Fruit fly (Drosophila melanogaster) whole organism, prepupa: Measurements from ENCODE around the gene CG18088.

ENCODE experiments used
- Blimp-1 ChIP-seq: fragments of 200-800 bp; sonication (Bioruptor generic); optimal IDR thresholded peaks from 3 replicates; lab custom pipeline; 2017; ENCODE audit warnings: missing biosample characterization, missing genetic modification characterization, mild to moderate bottlenecking, moderate library complexity, missing genetic modification reagents
- CG10669 ChIP-seq: fragments of 200-800 bp; sonication (Bioruptor generic); optimal IDR thresholded peaks from 3 replicates; lab custom pipeline; 2018; ENCODE audit warnings: missing biosample characterization, mild to moderate bottlenecking, missing genetic modification characterization, moderate library complexity
- CG11294 ChIP-seq: fragments of 200-800 bp; sonication (Bioruptor generic); IDR thresholded peaks from 2 replicates; pipeline ENCODE4 v1.3.6; 2022; ENCODE audit warnings: missing biosample characterization, missing genetic modification characterization
- CG11762 ChIP-seq: fragments of 200-800 bp; sonication (Bioruptor generic); optimal IDR thresholded peaks from 3 replicates; lab custom pipeline; 2016; ENCODE audit warnings: missing biosample characterization, missing genetic modification characterization; ENCODE audit not compliant: insufficient read depth
- CG11902 ChIP-seq: fragments of 200-800 bp; sonication (Bioruptor generic); optimal IDR thresholded peaks from 3 replicates; lab custom pipeline; 2016; ENCODE audit warnings: missing biosample characterization, missing genetic modification characterization
- CG15336 ChIP-seq: fragments of 200-800 bp; sonication (Bioruptor generic); IDR thresholded peaks from 2 replicates; pipeline ENCODE4 v1.3.6; 2022; ENCODE audit warnings: missing biosample characterization, missing genetic modification characterization
- CG1621 ChIP-seq: fragments of 200-800 bp; sonication (Bioruptor generic); optimal IDR thresholded peaks from 3 replicates; lab custom pipeline; 2018; ENCODE audit warnings: missing biosample characterization, mild to moderate bottlenecking, missing genetic modification characterization
- CG3032 ChIP-seq: fragments of 200-800 bp; optimal IDR thresholded peaks from 2 replicates; lab custom pipeline; 2019; ENCODE audit warnings: missing biosample characterization, mild to moderate bottlenecking, missing genetic modification characterization, moderate library complexity
- CG31627 ChIP-seq: fragments of 200-800 bp; sonication (Bioruptor generic); optimal IDR thresholded peaks from 3 replicates; lab custom pipeline; 2016; ENCODE audit warnings: missing biosample characterization, missing genetic modification characterization
- CG3919 ChIP-seq: fragments of 200-800 bp; sonication (Bioruptor generic); optimal IDR thresholded peaks from 3 replicates; lab custom pipeline; 2016; ENCODE audit warnings: missing biosample characterization, missing genetic modification characterization
- CG4318 ChIP-seq: fragments of 200-800 bp; sonication (Bioruptor generic); optimal IDR thresholded peaks from 3 replicates; lab custom pipeline; 2017; ENCODE audit warnings: missing biosample characterization, mild to moderate bottlenecking, missing genetic modification characterization
- CG6163 ChIP-seq: fragments of 200-800 bp; sonication (Bioruptor generic); IDR thresholded peaks from 3 replicates; pipeline ENCODE4 v1.3.6; 2022; ENCODE audit warnings: missing biosample characterization, missing genetic modification characterization
- CG6276 ChIP-seq: fragments of 200-800 bp; sonication (Bioruptor generic); optimal IDR thresholded peaks from 2 replicates; lab custom pipeline; 2017; ENCODE audit warnings: missing biosample characterization, mild to moderate bottlenecking, missing genetic modification characterization
- CG6792 ChIP-seq: fragments of 200-800 bp; sonication (Bioruptor generic); optimal IDR thresholded peaks from 3 replicates; lab custom pipeline; 2016; ENCODE audit warnings: missing biosample characterization, missing genetic modification characterization
- CG6808 ChIP-seq: fragments of 200-800 bp; sonication (Bioruptor generic); optimal IDR thresholded peaks from 3 replicates; lab custom pipeline; 2017; ENCODE audit warnings: missing biosample characterization, missing genetic modification characterization, mild to moderate bottlenecking, moderate library complexity, missing genetic modification reagents
- CG6854 ChIP-seq: fragments of 200-800 bp; sonication (Bioruptor generic); optimal IDR thresholded peaks from 2 replicates; lab custom pipeline; 2017; ENCODE audit warnings: missing biosample characterization, mild to moderate bottlenecking, missing genetic modification characterization
- CG8119 ChIP-seq: fragments of 200-800 bp; sonication (Bioruptor generic); IDR thresholded peaks from 3 replicates; pipeline ENCODE4 v1.3.6; 2022; ENCODE audit warnings: missing biosample characterization, missing genetic modification characterization
- CG9139 ChIP-seq: fragments of 200-800 bp; sonication (Bioruptor generic); optimal IDR thresholded peaks from 3 replicates; lab custom pipeline; 2017; ENCODE audit warnings: missing biosample characterization, mild to moderate bottlenecking, missing genetic modification characterization
- Eip75B ChIP-seq: fragments of 200-800 bp; sonication (Bioruptor generic); optimal IDR thresholded peaks from 3 replicates; lab custom pipeline; 2016; ENCODE audit warnings: missing biosample characterization, missing genetic modification characterization
- Eip78C ChIP-seq: fragments of 200-800 bp; sonication (Bioruptor generic); peaks from one replicate; lab custom pipeline; 2016; ENCODE audit warnings: missing biosample characterization, missing genetic modification characterization
- Eip93F ChIP-seq: fragments of 200-800 bp; sonication (Bioruptor generic); optimal IDR thresholded peaks from 2 replicates; lab custom pipeline; 2016; ENCODE audit warnings: missing biosample characterization, mild to moderate bottlenecking, missing genetic modification characterization
- Ets21C ChIP-seq: fragments of 200-800 bp; sonication (Bioruptor generic); optimal IDR thresholded peaks from 3 replicates; lab custom pipeline; 2016; ENCODE audit warnings: missing biosample characterization, missing genetic modification characterization
- Ets96B ChIP-seq: fragments of 200-800 bp; optimal IDR thresholded peaks from 2 replicates; lab custom pipeline; 2019; ENCODE audit warnings: missing biosample characterization, mild to moderate bottlenecking, missing genetic modification characterization, moderate library complexity
- Hr38 ChIP-seq: sonication (Bioruptor generic); optimal IDR thresholded peaks from 2 replicates; lab custom pipeline; 2016; ENCODE audit warnings: missing biosample characterization, missing genetic modification characterization
- Hr39 ChIP-seq: fragments of 200-800 bp; sonication (Bioruptor generic); optimal IDR thresholded peaks from 2 replicates; lab custom pipeline; 2016; ENCODE audit warnings: missing biosample characterization, missing genetic modification characterization
- Hr4 ChIP-seq: fragments of 200-800 bp; sonication (Bioruptor generic); optimal IDR thresholded peaks from 3 replicates; lab custom pipeline; 2016; ENCODE audit warnings: missing biosample characterization, missing genetic modification characterization
- Lpt ChIP-seq: fragments of 200-800 bp; sonication (Bioruptor generic); optimal IDR thresholded peaks from 3 replicates; lab custom pipeline; 2016; ENCODE audit warnings: missing biosample characterization, missing genetic modification characterization
- Met ChIP-seq: fragments of 200-800 bp; sonication (Bioruptor generic); optimal IDR thresholded peaks from 3 replicates; lab custom pipeline; 2016; ENCODE audit warnings: missing biosample characterization, missing genetic modification characterization
- OdsH ChIP-seq: fragments of 200-800 bp; sonication (Bioruptor generic); optimal IDR thresholded peaks from 3 replicates; lab custom pipeline; 2016; ENCODE audit warnings: missing biosample characterization, missing genetic modification characterization
- Smox ChIP-seq: fragments of 200-800 bp; sonication (Bioruptor generic); optimal IDR thresholded peaks from 3 replicates; lab custom pipeline; 2016; ENCODE audit warnings: missing biosample characterization, missing genetic modification characterization
- Sox102F ChIP-seq: fragments of 200-800 bp; sonication (Bioruptor generic); optimal IDR thresholded peaks from 2 replicates; lab custom pipeline; 2016; ENCODE audit warnings: missing biosample characterization, mild to moderate bottlenecking, missing genetic modification characterization
- Sox14 ChIP-seq: fragments of 200-800 bp; sonication (Bioruptor generic); optimal IDR thresholded peaks from 3 replicates; lab custom pipeline; 2016; ENCODE audit warnings: missing biosample characterization, missing genetic modification characterization
- Sox15 ChIP-seq: fragments of 200-800 bp; sonication (Bioruptor generic); optimal IDR thresholded peaks from 3 replicates; lab custom pipeline; 2016; ENCODE audit warnings: missing biosample characterization, missing genetic modification characterization
- achi ChIP-seq: fragments of 200-800 bp; sonication (Bioruptor generic); optimal IDR thresholded peaks from 3 replicates; lab custom pipeline; 2016; ENCODE audit warnings: missing biosample characterization, missing genetic modification characterization
- acj6 ChIP-seq: fragments of 200-800 bp; sonication (Bioruptor generic); optimal IDR thresholded peaks from 3 replicates; lab custom pipeline; 2016; ENCODE audit warnings: missing biosample characterization, missing genetic modification characterization
- cyc ChIP-seq: fragments of 200-800 bp; sonication (Bioruptor generic); optimal IDR thresholded peaks from 3 replicates; lab custom pipeline; 2016; ENCODE audit warnings: missing biosample characterization, missing genetic modification characterization
- dac ChIP-seq: fragments of 200-800 bp; sonication (Bioruptor generic); optimal IDR thresholded peaks from 2 replicates; lab custom pipeline; 2017; ENCODE audit warnings: missing biosample characterization, mild to moderate bottlenecking, missing genetic modification characterization
- dsx ChIP-seq: fragments of 200-800 bp; optimal IDR thresholded peaks from 3 replicates; lab custom pipeline; 2019; ENCODE audit warnings: missing biosample characterization, mild to moderate bottlenecking, missing genetic modification characterization, moderate library complexity; ENCODE audit not compliant: poor library complexity, severe bottlenecking
- eg ChIP-seq: fragments of 200-800 bp; sonication (Bioruptor generic); IDR thresholded peaks from 3 replicates; pipeline ENCODE4 v1.3.6; 2022; ENCODE audit warnings: missing biosample characterization, missing genetic modification characterization
- esn ChIP-seq: fragments of 200-800 bp; sonication (Bioruptor generic); optimal IDR thresholded peaks from 2 replicates; lab custom pipeline; 2016; ENCODE audit warnings: missing biosample characterization, mild to moderate bottlenecking, missing genetic modification characterization, moderate library complexity
- fd59A ChIP-seq: fragments of 200-800 bp; sonication (Bioruptor generic); optimal IDR thresholded peaks from 2 replicates; lab custom pipeline; 2017; ENCODE audit warnings: missing biosample characterization, mild to moderate bottlenecking, missing genetic modification characterization, missing genetic modification reagents
- fkh ChIP-seq: fragments of 200-800 bp; sonication (Bioruptor generic); optimal IDR thresholded peaks from 3 replicates; lab custom pipeline; 2017; ENCODE audit warnings: missing biosample characterization, mild to moderate bottlenecking, missing genetic modification characterization, moderate library complexity
- lz ChIP-seq: fragments of 200-800 bp; sonication (Bioruptor generic); optimal IDR thresholded peaks from 3 replicates; lab custom pipeline; 2016; ENCODE audit warnings: missing biosample characterization, missing genetic modification characterization
- pdm3 ChIP-seq: fragments of 200-800 bp; sonication (Bioruptor generic); optimal IDR thresholded peaks from 3 replicates; lab custom pipeline; 2016; ENCODE audit warnings: missing biosample characterization, missing genetic modification characterization
- salr ChIP-seq, 2 experiments: fragments of 200-800 bp; sonication (Bioruptor generic); optimal IDR thresholded peaks; 3 replicates each; lab custom pipeline; 2016 to 2018; ENCODE audit warnings: missing biosample characterization in 2 of 2, missing genetic modification characterization in 2 of 2, mild to moderate bottlenecking in 1 of 2
- ss ChIP-seq, 2 experiments: fragments of 200-800 bp; sonication (Bioruptor generic); optimal IDR thresholded peaks; 2 replicates in 1 of 2; 3 replicates in 1 of 2; lab custom pipeline; 2017 to 2018; ENCODE audit warnings: mild to moderate bottlenecking in 2 of 2, missing biosample characterization in 2 of 2, missing genetic modification characterization in 2 of 2, moderate library complexity in 1 of 2
- svp ChIP-seq: fragments of 200-800 bp; sonication (Bioruptor generic); peaks from one replicate; lab custom pipeline; 2016; ENCODE audit warnings: missing biosample characterization, missing genetic modification characterization
- topi ChIP-seq: fragments of 200-800 bp; sonication (Bioruptor generic); optimal IDR thresholded peaks from 3 replicates; lab custom pipeline; 2016; ENCODE audit warnings: missing biosample characterization, missing genetic modification characterization
- vri ChIP-seq: fragments of 200-800 bp; sonication (Bioruptor generic); optimal IDR thresholded peaks from 3 replicates; lab custom pipeline; 2016; ENCODE audit warnings: missing biosample characterization, mild to moderate bottlenecking, missing genetic modification characterization

The CG18088 gene

DNA sequence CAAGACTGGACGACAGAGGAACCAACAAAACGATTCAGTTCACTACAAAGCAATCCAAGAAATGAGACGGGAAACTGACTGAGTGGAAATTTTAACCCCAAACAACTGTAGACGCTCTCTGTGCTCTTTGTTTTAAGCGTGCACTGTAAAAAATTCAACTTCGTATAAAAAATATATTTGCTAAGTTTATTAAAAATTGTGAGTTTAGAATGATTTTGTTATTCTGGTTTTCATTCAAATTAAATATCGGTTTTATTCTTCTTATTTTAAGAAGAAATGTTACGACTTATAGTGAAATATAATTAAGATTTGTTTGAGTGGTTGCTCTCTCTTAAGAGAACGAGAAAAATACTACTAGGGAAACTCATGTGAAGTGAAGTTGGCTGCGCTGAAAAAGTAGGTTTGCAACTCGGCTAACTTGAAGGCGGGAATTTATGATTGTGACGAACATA, 9.3 kb upstream of the CG18088 start (continued):
- TF ChIP-seq Smox (peak; percentile 82), OdsH (GFP tag; lab: Kevin White, UChicago) (peak; percentile 89), CG11762 (GFP tag; lab: Kevin White, UChicago) (peak; percentile 54), CG6276 (peak; percentile 93), CG6808 (GFP tag; lab: Kevin White, UChicago) (peak; percentile 60), pdm3 (GFP tag; lab: Kevin White, UChicago) (peak; percentile 91), Eip93F (GFP tag; lab: Kevin White, UChicago) (no peak), Met (GFP tag; lab: Kevin White, UChicago) (peak; percentile 91)

DNA sequence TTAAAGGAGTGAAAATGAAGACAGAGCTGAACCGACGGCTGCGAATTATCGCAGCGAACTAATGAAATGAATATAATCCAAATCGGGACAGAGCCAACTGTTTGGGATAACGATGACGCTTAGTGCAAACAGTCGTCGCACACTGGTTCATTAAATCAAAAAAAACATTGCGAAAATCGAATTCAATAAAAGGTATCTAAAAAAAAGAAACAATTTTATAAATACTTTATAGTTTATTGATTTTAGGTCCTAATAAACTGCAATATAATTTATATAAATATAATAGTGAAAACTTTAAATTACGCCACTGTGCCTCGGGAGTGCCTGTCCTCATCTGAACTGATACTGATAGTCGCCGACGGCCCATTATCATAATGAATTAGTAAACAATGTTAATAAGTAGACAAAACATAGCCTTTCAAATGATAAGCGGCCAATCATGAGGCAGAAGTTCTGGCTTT, 8.3 kb upstream of the CG18088 start, which contains the start of gene CG31886:
Gene CG31886 (minus strand): TSS at position 51 of the 461 bp plus-strand sequence.
- TF ChIP-seq Sox14 (GFP tag; lab: Kevin White, UChicago) (no peak), CG6854 (GFP tag; lab: Kevin White, UChicago) (no peak), Hr39 (GFP tag; lab: Kevin White, UChicago) (no peak), Met (GFP tag; lab: Kevin White, UChicago) (no peak), dsx (GFP tag; lab: Kevin White, UChicago) (no peak), Lpt (no peak), CG3919 (peak; percentile 20), eg (GFP tag; lab: Robert Waterston, UW) (peak; percentile 82; the same call in 2 of the 3 replicates), Smox (no peak), achi (GFP tag; lab: Kevin White, UChicago) (peak; percentile 45), svp (GFP tag; lab: Kevin White, UChicago) (peak; percentile 24), vri (GFP tag; lab: Kevin White, UChicago) (no peak), Hr4 (GFP tag; lab: Kevin White, UChicago) (peak; percentile 15), CG15336 (GFP tag; lab: Robert Waterston, UW) (no peak; the same call in 1 of the 2 replicates), Eip78C (GFP tag; lab: Kevin White, UChicago) (no peak), esn (GFP tag; lab: Kevin White, UChicago) (no peak), CG3032 (tag; lab: Kevin White, UChicago) (no peak), acj6 (GFP tag; lab: Kevin White, UChicago) (peak; percentile 10), lz (GFP tag; lab: Kevin White, UChicago) (no peak), CG6792 (GFP tag; lab: Kevin White, UChicago) (no peak), CG31627 (GFP tag; lab: Kevin White, UChicago) (no peak), CG11762 (GFP tag; lab: Kevin White, UChicago) (no peak), Eip75B (GFP tag; lab: Kevin White, UChicago) (no peak), CG11902 (GFP tag; lab: Kevin White, UChicago) (no peak), Sox15 (GFP tag; lab: Kevin White, UChicago) (no peak), cyc (GFP tag; lab: Kevin White, UChicago) (no peak), salr (GFP tag; optimal IDR thresholded peaks at IDR 0.05; lab: Kevin White, UChicago) (peak in 1 of 2 experiments; percentile 11), topi (no peak), Ets21C (GFP tag; lab: Kevin White, UChicago) (no peak), CG8119 (peak; percentile 84; the same call in 2 of the 3 replicates), CG11294 (peak; percentile 44), CG4318 (GFP tag; lab: Kevin White, UChicago) (peak; percentile 17), fkh (GFP tag; lab: Kevin White, UChicago) (peak; percentile 56), Sox102F (GFP tag; lab: Kevin White, UChicago) (no peak), CG1621 (tag; lab: Kevin White, UChicago) (no peak), Blimp-1 (no peak), Ets96B (tag; lab: Kevin White, UChicago) (no peak), CG6163 (GFP tag; lab: Robert Waterston, UW) (no peak), fd59A (no peak), CG9139 (GFP tag; lab: Kevin White, UChicago) (no peak), CG10669 (GFP tag; lab: Kevin White, UChicago) (peak; percentile 1), dac (GFP tag; lab: Kevin White, UChicago) (no peak), Eip93F (GFP tag; lab: Kevin White, UChicago) (no peak), Hr38 (GFP tag; lab: Kevin White, UChicago) (no peak), OdsH (GFP tag; lab: Kevin White, UChicago) (peak; percentile 56), pdm3 (GFP tag; lab: Kevin White, UChicago) (peak; percentile 25), ss (GFP tag; optimal IDR thresholded peaks at IDR 0.05; lab: Kevin White, UChicago) (no peak)
